Worm (Caenorhabditis elegans) whole organism, young adult: ENCODE results near the gene Y67D8C.2.
A peak's percentile ranks its signal among the peaks of the same experiment; 100 is the strongest.

Experiments used
- C06A6.2 ChIP-seq: fragments of 200-800 bp; sonication (Bioruptor generic); conservative IDR thresholded peaks from 2 replicates; pipeline ENCODE4 v1.3.6; 2022; ENCODE audit warnings: missing genetic modification characterization, missing compliant biosample characterization
- F10E7.11 ChIP-seq: sonication (generic microtip); optimal IDR thresholded peaks from 2 replicates; lab custom pipeline; 2017; ENCODE audit warnings: mild to moderate bottlenecking, missing genetic modification characterization, moderate library complexity, missing compliant biosample characterization
- F57A8.1 ChIP-seq: fragments of 200-800 bp; sonication (Bioruptor generic); optimal IDR thresholded peaks from 2 replicates; lab custom pipeline; 2018; ENCODE audit warnings: mild to moderate bottlenecking, missing genetic modification characterization, moderate library complexity, missing compliant biosample characterization
- T07F8.4 ChIP-seq: sonication (generic microtip); optimal IDR thresholded peaks from 2 replicates; lab custom pipeline; 2016; ENCODE audit warnings: mild to moderate bottlenecking, missing genetic modification characterization, moderate library complexity, missing compliant biosample characterization
- Y53G8AR.9 ChIP-seq: fragments of 200-800 bp; sonication (Bioruptor generic); conservative IDR thresholded peaks from 2 replicates; pipeline ENCODE4 v1.3.6; 2022; ENCODE audit warnings: missing genetic modification reagents, missing genetic modification characterization, missing compliant biosample characterization
- Y56A3A.18 ChIP-seq: fragments of 200-800 bp; sonication (Bioruptor generic); IDR thresholded peaks from 2 replicates; pipeline ENCODE4 v1.3.6; 2022; ENCODE audit warnings: missing genetic modification reagents, missing genetic modification characterization, missing compliant biosample characterization
- Y79H2A.3 ChIP-seq: fragments of 200-800 bp; sonication (Bioruptor generic); conservative IDR thresholded peaks from 2 replicates; pipeline ENCODE4 v1.3.6; 2022; ENCODE audit warnings: missing genetic modification reagents, missing genetic modification characterization, missing compliant biosample characterization
- akir-1 ChIP-seq: fragments of 200-800 bp; sonication (Bioruptor generic); optimal IDR thresholded peaks from 2 replicates; lab custom pipeline; 2018; ENCODE audit warnings: mild to moderate bottlenecking, missing genetic modification characterization, moderate library complexity, missing compliant biosample characterization
- aptf-2 ChIP-seq: fragments of 200-800 bp; sonication (Bioruptor generic); conservative IDR thresholded peaks from 2 replicates; pipeline ENCODE4 v1.3.6; 2022; ENCODE audit warnings: missing genetic modification reagents, missing genetic modification characterization, missing compliant biosample characterization
- attf-3 ChIP-seq: fragments of 200-800 bp; sonication (Bioruptor generic); conservative IDR thresholded peaks from 2 replicates; pipeline ENCODE4 v1.3.6; 2022; ENCODE audit warnings: missing genetic modification reagents, missing genetic modification characterization, missing compliant biosample characterization
- attf-5 ChIP-seq: fragments of 200-800 bp; sonication (Bioruptor generic); optimal IDR thresholded peaks from 2 replicates; lab custom pipeline; 2018; ENCODE audit warnings: mild to moderate bottlenecking, missing genetic modification characterization, missing compliant biosample characterization
- attf-6 ChIP-seq: fragments of 200-800 bp; sonication (Bioruptor generic); IDR thresholded peaks from 2 replicates; pipeline ENCODE4 v1.3.6; 2022; ENCODE audit warnings: missing genetic modification reagents, missing genetic modification characterization, missing compliant biosample characterization
- ccch-3 ChIP-seq: fragments of 200-800 bp; sonication (Bioruptor generic); optimal IDR thresholded peaks from 2 replicates; lab custom pipeline; 2018; ENCODE audit warnings: mild to moderate bottlenecking, missing genetic modification characterization, missing compliant biosample characterization
- cebp-1 ChIP-seq, 2 experiments: fragments of 200-800 bp in 1 of 2; sonication (Bioruptor generic) in 1 of 2; sonication (generic microtip) in 1 of 2; IDR thresholded peaks in 1 of 2; optimal IDR thresholded peaks in 1 of 2; 2 replicates each; pipeline versions ENCODE4 v1.3.6 to Lab custom; 2017 to 2022; ENCODE audit warnings: missing compliant biosample characterization in 2 of 2, missing genetic modification characterization in 2 of 2, mild to moderate bottlenecking in 1 of 2, missing genetic modification reagents in 1 of 2, moderate library complexity in 1 of 2
- ceh-79 ChIP-seq: sonication (generic microtip); optimal IDR thresholded peaks from 2 replicates; lab custom pipeline; 2017; ENCODE audit warnings: mild to moderate bottlenecking, missing genetic modification characterization, missing compliant biosample characterization
- ceh-91 ChIP-seq: fragments of 200-800 bp; sonication (Bioruptor generic); IDR thresholded peaks from 2 replicates; pipeline ENCODE4 v1.3.6; 2022; ENCODE audit warnings: missing genetic modification reagents, missing genetic modification characterization, missing compliant biosample characterization
- chd-7 ChIP-seq: sonication (generic microtip); optimal IDR thresholded peaks from 2 replicates; lab custom pipeline; 2016; ENCODE audit warnings: mild to moderate bottlenecking, missing genetic modification characterization, moderate library complexity, missing compliant biosample characterization
- die-1 ChIP-seq: sonication (generic microtip); optimal IDR thresholded peaks from 2 replicates; lab custom pipeline; 2016; ENCODE audit warnings: missing genotype, mild to moderate bottlenecking, missing genetic modification characterization, missing compliant biosample characterization
- dox-1 ChIP-seq: fragments of 200-800 bp; sonication (Bioruptor generic); IDR thresholded peaks from 2 replicates; pipeline ENCODE4 v1.3.6; 2022; ENCODE audit warnings: missing genetic modification reagents, missing genetic modification characterization, missing compliant biosample characterization
- dpl-1 ChIP-seq: fragments of 150-350 bp; optimal IDR thresholded peaks from 2 replicates; lab custom pipeline; 2014; ENCODE audit warnings: missing biosample characterization, missing genetic modification reagents, missing genetic modification characterization
- egl-44 ChIP-seq: fragments of 200-800 bp; sonication (Bioruptor generic); IDR thresholded peaks from 2 replicates; pipeline ENCODE4 v1.3.6; 2022; ENCODE audit warnings: missing genetic modification reagents, missing genetic modification characterization, missing compliant biosample characterization
- egrh-3 ChIP-seq: fragments of 200-800 bp; sonication (Bioruptor generic); IDR thresholded peaks from 2 replicates; pipeline ENCODE4 v1.3.6; 2022; ENCODE audit warnings: missing genetic modification reagents, missing genetic modification characterization, missing compliant biosample characterization
- gei-17 ChIP-seq: fragments of 200-800 bp; sonication (Bioruptor generic); optimal IDR thresholded peaks from 2 replicates; lab custom pipeline; 2018; ENCODE audit warnings: mild to moderate bottlenecking, missing genetic modification characterization, missing compliant biosample characterization
- hmg-1.2 ChIP-seq: fragments of 200-800 bp; sonication (Bioruptor generic); IDR thresholded peaks from 2 replicates; pipeline ENCODE4 v1.3.6; 2022; ENCODE audit warnings: missing genetic modification reagents, missing genetic modification characterization, missing compliant biosample characterization
- lag-1 ChIP-seq: fragments of 200-800 bp; sonication (Bioruptor generic); IDR thresholded peaks from 2 replicates; pipeline ENCODE4 v1.3.6; 2022; ENCODE audit warnings: missing genetic modification reagents, missing genetic modification characterization, missing compliant biosample characterization
- let-607 ChIP-seq, 2 experiments: fragments of 200-800 bp in 1 of 2; sonication (Bioruptor generic) in 1 of 2; sonication (generic microtip) in 1 of 2; optimal IDR thresholded peaks; 2 replicates each; lab custom pipeline; 2016 to 2018; ENCODE audit warnings: mild to moderate bottlenecking in 2 of 2, missing compliant biosample characterization in 2 of 2, missing genetic modification characterization in 2 of 2, moderate library complexity in 2 of 2, missing genotype in 1 of 2
- lin-35 ChIP-seq, 3 experiments: fragments of 150-350 bp in 2 of 3; sonication (generic microtip) in 1 of 3; optimal IDR thresholded peaks; 2 replicates each; lab custom pipeline; 2014 to 2018; ENCODE audit warnings: missing biosample characterization in 3 of 3, missing genetic modification characterization in 3 of 3, missing genetic modification reagents in 3 of 3
- lin-54 ChIP-seq: fragments of 200-800 bp; sonication (Bioruptor generic); optimal IDR thresholded peaks from 2 replicates; lab custom pipeline; 2018; ENCODE audit warnings: mild to moderate bottlenecking, missing genetic modification characterization, missing compliant biosample characterization
- lsl-1 ChIP-seq: fragments of 200-800 bp; sonication (Bioruptor generic); optimal IDR thresholded peaks from 2 replicates; lab custom pipeline; 2018; ENCODE audit warnings: mild to moderate bottlenecking, missing genetic modification characterization, moderate library complexity, missing compliant biosample characterization
- madf-3 ChIP-seq: fragments of 200-800 bp; sonication (Bioruptor generic); IDR thresholded peaks from 2 replicates; pipeline ENCODE4 v1.3.6; 2022; ENCODE audit warnings: missing genetic modification reagents, missing genetic modification characterization, missing compliant biosample characterization
- mel-28 ChIP-seq: sonication (generic microtip); optimal IDR thresholded peaks from 2 replicates; lab custom pipeline; 2016; ENCODE audit warnings: borderline replicate concordance, mild to moderate bottlenecking, missing genetic modification characterization, missing compliant biosample characterization
- nfya-2 ChIP-seq: fragments of 200-800 bp; sonication (Bioruptor generic); IDR thresholded peaks from 2 replicates; pipeline ENCODE4 v1.3.6; 2022; ENCODE audit warnings: missing genetic modification reagents, missing genetic modification characterization, missing compliant biosample characterization
- nhr-120 ChIP-seq: fragments of 200-800 bp; sonication (Bioruptor generic); IDR thresholded peaks from 2 replicates; pipeline ENCODE4 v1.3.6; 2022; ENCODE audit warnings: missing genetic modification characterization, missing compliant biosample characterization
- rcor-1 ChIP-seq: fragments of 200-800 bp; sonication (Bioruptor generic); IDR thresholded peaks from 2 replicates; pipeline ENCODE4 v1.3.6; 2022; ENCODE audit warnings: missing genetic modification reagents, missing genetic modification characterization, missing compliant biosample characterization
- rec-8 ChIP-seq, 2 experiments: sonication (generic microtip); optimal IDR thresholded peaks; 2 replicates each; lab custom pipeline; 2016; ENCODE audit warnings: mild to moderate bottlenecking in 2 of 2, missing genetic modification characterization in 2 of 2, missing genetic modification reagents in 2 of 2, missing genotype in 2 of 2, missing biosample characterization in 1 of 2, missing compliant biosample characterization in 1 of 2, moderate library complexity in 1 of 2
- repo-1 ChIP-seq: sonication (generic microtip); optimal IDR thresholded peaks from 2 replicates; lab custom pipeline; 2017; ENCODE audit warnings: mild to moderate bottlenecking, missing genetic modification characterization, missing compliant biosample characterization
- snpc-3.4 ChIP-seq: sonication (generic microtip); optimal IDR thresholded peaks from 2 replicates; lab custom pipeline; 2017; ENCODE audit warnings: missing genetic modification characterization, mild to moderate bottlenecking, missing compliant biosample characterization, antibody characterized with exemption, moderate library complexity, missing genotype, missing genetic modification reagents
- zfh-2 ChIP-seq: fragments of 200-800 bp; sonication (Bioruptor generic); conservative IDR thresholded peaks from 2 replicates; pipeline ENCODE4 v1.3.6; 2022; ENCODE audit warnings: missing genetic modification reagents, missing genetic modification characterization, missing compliant biosample characterization
- zim-3 ChIP-seq: sonication (generic microtip); optimal IDR thresholded peaks from 2 replicates; lab custom pipeline; 2017; ENCODE audit warnings: mild to moderate bottlenecking, missing genetic modification characterization, moderate library complexity, missing compliant biosample characterization
- ztf-18 ChIP-seq: sonication (generic microtip); optimal IDR thresholded peaks from 2 replicates; lab custom pipeline; 2016; ENCODE audit warnings: missing genotype, mild to moderate bottlenecking, missing genetic modification characterization, missing compliant biosample characterization
- ztf-22 ChIP-seq: fragments of 200-800 bp; sonication (Bioruptor generic); optimal IDR thresholded peaks from 2 replicates; lab custom pipeline; 2018; ENCODE audit warnings: mild to moderate bottlenecking, missing genetic modification characterization, moderate library complexity, missing compliant biosample characterization
- ztf-25 ChIP-seq: fragments of 200-800 bp; sonication (Bioruptor generic); IDR thresholded peaks from 2 replicates; pipeline ENCODE4 v1.3.6; 2022; ENCODE audit warnings: missing genetic modification reagents, missing genetic modification characterization, missing compliant biosample characterization
- ztf-3 ChIP-seq: fragments of 200-800 bp; sonication (Bioruptor generic); optimal IDR thresholded peaks from 2 replicates; lab custom pipeline; 2018; ENCODE audit warnings: mild to moderate bottlenecking, missing genetic modification characterization, missing compliant biosample characterization
- ztf-6 ChIP-seq: fragments of 200-800 bp; sonication (Bioruptor generic); IDR thresholded peaks from 2 replicates; pipeline ENCODE4 v1.3.6; 2022; ENCODE audit warnings: missing genetic modification reagents, missing genetic modification characterization, missing compliant biosample characterization

Y67D8C.2 gene

DNA sequence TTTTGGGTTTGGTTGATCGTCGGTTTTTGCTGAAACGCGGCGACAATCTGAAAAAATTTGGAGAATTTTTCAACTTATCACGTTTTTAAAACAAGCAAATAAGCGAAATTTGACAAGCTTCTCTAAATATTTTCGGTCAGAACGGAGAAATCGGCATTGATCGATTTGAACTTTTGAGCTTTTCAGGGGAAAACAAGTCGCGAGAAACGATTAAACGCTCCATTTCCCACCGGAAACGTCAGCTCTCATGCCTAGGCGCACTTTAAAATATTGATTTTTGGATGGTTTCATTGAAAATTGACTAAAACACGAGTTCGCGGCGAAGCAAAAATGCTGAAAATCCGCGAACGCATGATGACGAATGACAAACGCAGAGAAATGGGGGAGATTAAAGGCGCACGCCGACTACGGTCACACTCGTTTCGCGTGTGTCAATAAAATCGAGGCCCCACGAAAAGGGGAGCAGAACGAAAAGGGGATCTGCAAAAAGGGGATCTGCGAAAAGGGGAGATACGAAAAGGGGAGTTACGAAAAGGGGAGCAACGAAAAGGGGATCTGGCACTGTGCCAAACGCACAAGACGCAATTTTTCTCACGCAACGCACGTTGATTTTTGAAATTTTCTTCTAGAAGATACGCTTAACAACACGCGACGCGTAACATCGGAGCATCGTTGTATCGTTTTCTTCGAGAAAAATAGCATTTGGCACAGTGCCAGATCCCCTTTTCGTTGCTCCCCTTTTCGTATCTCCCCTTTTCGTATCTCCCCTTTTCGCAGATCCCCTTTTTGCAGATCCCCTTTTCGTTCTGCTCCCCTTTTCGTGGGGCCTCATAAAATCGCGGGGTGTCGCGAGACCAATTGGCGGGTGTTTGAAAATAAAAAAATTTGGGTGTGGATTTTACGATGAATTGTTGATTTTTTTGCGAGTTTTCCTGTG lies 21.8 kb upstream of the Y67D8C.2 start, which contains the start of gene eel-1 (continued):
- TF ChIP-seq madf-3 (peak; percentile 98), ztf-22 (GFP tag; lab: Kevin White, UChicago) (peak; percentile 83), lsl-1 (peak; percentile 95), Y79H2A.3 (GFP tag; lab: Robert Waterston, UW) (peak; percentile 99), nfya-2 (0 out of 2 replicates have a peak, but pooled peaks have one; percentile 82), ccch-3 (peak; percentile 88), rcor-1 (GFP tag; lab: Robert Waterston, UW) (peak; percentile 99), dox-1 (GFP tag; lab: Robert Waterston, UW) (peak; percentile 99), snpc-3.4 (tag; lab: Kevin White, UChicago) (peak; percentile 76), zim-3 (tag; lab: Kevin White, UChicago) (peak; percentile 90), chd-7 (tag; lab: Kevin White, UChicago) (peak; percentile 92), C06A6.2 (GFP tag; lab: Robert Waterston, UW) (peak; percentile 95), egrh-3 (GFP tag; lab: Robert Waterston, UW) (peak; percentile 84), ztf-18 (tag; lab: Kevin White, UChicago) (peak; percentile 87), repo-1 (tag; lab: Kevin White, UChicago) (peak; percentile 32), attf-6 (peak; percentile 88), cebp-1 (GFP tag; IDR thresholded peaks at IDR 0.05; lab: Robert Waterston, UW) (peak; percentile 90), cebp-1 (tag; optimal IDR thresholded peaks at IDR 0.05; lab: Kevin White, UChicago) (peak; percentile 91), gei-17 (GFP tag; lab: Kevin White, UChicago) (peak; percentile 69), F57A8.1 (GFP tag; lab: Kevin White, UChicago) (peak; percentile 47), lag-1 (GFP tag; lab: Robert Waterston, UW) (peak; percentile 90; the same call in 1 of the 2 replicates), let-607 (tag; optimal IDR thresholded peaks at IDR 0.05; lab: Kevin White, UChicago) (peak; percentile 74 to 86), ceh-79 (tag; lab: Kevin White, UChicago) (peak; percentile 42), akir-1 (GFP tag; lab: Kevin White, UChicago) (peak; percentile 95), F10E7.11 (tag; lab: Kevin White, UChicago) (peak; percentile 68), nhr-120 (GFP tag; lab: Robert Waterston, UW) (peak; percentile 97), attf-3 (GFP tag; lab: Robert Waterston, UW) (peak; percentile 87), hmg-1.2 (GFP tag; lab: Robert Waterston, UW) (peak; percentile 90), ztf-3 (peak; percentile 71), ceh-91 (peak; percentile 98), rec-8 (tag; optimal IDR thresholded peaks at IDR 0.05; lab: Kevin White, UChicago) (peak; percentile 46 to 87), mel-28 (tag; lab: Kevin White, UChicago) (peak; percentile 55), die-1 (peak; percentile 75), T07F8.4 (tag; lab: Kevin White, UChicago) (peak; percentile 85), lin-54 (GFP tag; lab: Kevin White, UChicago) (peak; percentile 97), Y53G8AR.9 (peak; percentile 99), lin-35 (GFP tag; optimal IDR thresholded peaks at IDR 0.05; lab: Kevin White, UChicago) (peak in 2 of 3 experiments; percentile 84 to 95), dpl-1 (GFP tag; lab: Kevin White, UChicago) (peak; percentile 86), ztf-25 (GFP tag; lab: Robert Waterston, UW) (peak; percentile 99), Y56A3A.18 (peak; percentile 98), attf-5 (GFP tag; lab: Kevin White, UChicago) (peak; percentile 96), zfh-2 (peak; percentile 91), aptf-2 (GFP tag; lab: Robert Waterston, UW) (peak; percentile 95), ztf-6 (GFP tag; lab: Robert Waterston, UW) (peak; percentile 97), egl-44 (peak; percentile 98)
